Fruit fly (Drosophila melanogaster) whole organism: ENCODE measurements around the gene inc.

Experiments used
- CG8478 ChIP-seq: fragments of >200 bp; optimal IDR thresholded peaks from 2 replicates; lab custom pipeline; 2018; ENCODE audit warnings: inconsistent platforms
- Dll ChIP-seq: fragments of >200 bp; optimal IDR thresholded peaks from 2 replicates; lab custom pipeline; 2017
- EcR ChIP-seq, 2 experiments: fragments of >200 bp; optimal IDR thresholded peaks; 2 replicates each; lab custom pipeline; 2017; ENCODE audit warnings: missing biosample characterization in 2 of 2, missing genetic modification characterization in 2 of 2, missing genetic modification reagents in 2 of 2
- pan ChIP-seq: fragments of >200 bp; optimal IDR thresholded peaks from 2 replicates; lab custom pipeline; 2017
- psq ChIP-seq: fragments of >200 bp; optimal IDR thresholded peaks from 2 replicates; lab custom pipeline; 2017
- usp ChIP-seq: fragments of >200 bp; optimal IDR thresholded peaks from 2 replicates; lab custom pipeline; 2017; ENCODE audit warnings: missing biosample characterization, missing genetic modification characterization, mixed read lengths

dm6 chrX:1470562-1470961, 12.7 kb upstream of the inc start, which contains the start of gene pck:
- TF ChIP-seq CG8478 (no peak), Dll (lab: Kevin White, UChicago) (no peak), psq (no peak), pan (lab: Kevin White, UChicago) (no peak), usp (GFP tag; lab: Kevin White, UChicago) (no peak), EcR (GFP tag; optimal IDR thresholded peaks at IDR 0.05; lab: Kevin White, UChicago) (no peak)
